Fruit fly (Drosophila melanogaster) whole organism, adult: ENCODE results near the gene CG16815.

Experiments used
- CG11617 ChIP-seq: fragments of 200-800 bp; sonication (Bioruptor generic); optimal IDR thresholded peaks from 2 replicates; lab custom pipeline; 2017; ENCODE audit warnings: mild to moderate bottlenecking, missing biosample characterization, missing genetic modification reagents, missing genetic modification characterization
- CG12768 ChIP-seq: fragments of 200-800 bp; sonication (Bioruptor generic); optimal IDR thresholded peaks from 2 replicates; lab custom pipeline; 2017; ENCODE audit warnings: missing biosample characterization, missing genetic modification characterization, mild to moderate bottlenecking, moderate library complexity, missing genetic modification reagents
- CG14711 ChIP-seq: fragments of 200-800 bp; sonication (Bioruptor generic); optimal IDR thresholded peaks from 2 replicates; lab custom pipeline; 2018; ENCODE audit warnings: missing biosample characterization, mild to moderate bottlenecking, missing genetic modification characterization, moderate library complexity
- CG1620 ChIP-seq: fragments of 200-800 bp; sonication (Bioruptor generic); optimal IDR thresholded peaks from 2 replicates; lab custom pipeline; 2016; ENCODE audit warnings: missing biosample characterization, missing genetic modification characterization
- CG33017 ChIP-seq: fragments of 200-800 bp; sonication (Bioruptor generic); optimal IDR thresholded peaks from 2 replicates; lab custom pipeline; 2018; ENCODE audit warnings: missing biosample characterization, mild to moderate bottlenecking, missing genetic modification characterization, moderate library complexity
- CG5204 ChIP-seq: fragments of 200-800 bp; sonication (Bioruptor generic); optimal IDR thresholded peaks from 2 replicates; lab custom pipeline; 2016; ENCODE audit warnings: missing biosample characterization, missing genetic modification characterization
- CG7045 ChIP-seq: fragments of 200-800 bp; sonication (Bioruptor generic); optimal IDR thresholded peaks from 2 replicates; lab custom pipeline; 2017; ENCODE audit warnings: missing biosample characterization, mild to moderate bottlenecking, missing genetic modification characterization
- CG7101 ChIP-seq: fragments of 200-800 bp; sonication (Bioruptor generic); optimal IDR thresholded peaks from 2 replicates; lab custom pipeline; 2018; ENCODE audit warnings: missing biosample characterization, mild to moderate bottlenecking, missing genetic modification characterization, moderate library complexity
- Clk ChIP-seq: fragments of 200-800 bp; sonication (Bioruptor generic); optimal IDR thresholded peaks from 2 replicates; lab custom pipeline; 2017; ENCODE audit warnings: missing biosample characterization, missing genetic modification characterization
- Crg-1 ChIP-seq: fragments of 200-800 bp; sonication (Bioruptor generic); optimal IDR thresholded peaks from 2 replicates; lab custom pipeline; 2016; ENCODE audit warnings: missing biosample characterization, missing genetic modification characterization
- Hr96 ChIP-seq: fragments of 200-800 bp; sonication (Bioruptor generic); optimal IDR thresholded peaks from 2 replicates; lab custom pipeline; 2016; ENCODE audit warnings: missing biosample characterization, missing genetic modification characterization
- Mnt ChIP-seq: fragments of 200-800 bp; sonication (Bioruptor generic); optimal IDR thresholded peaks from 2 replicates; lab custom pipeline; 2016; ENCODE audit warnings: missing biosample characterization, mild to moderate bottlenecking, missing genetic modification characterization
- bab1 ChIP-seq: fragments of 200-800 bp; sonication (Bioruptor generic); optimal IDR thresholded peaks from 3 replicates; lab custom pipeline; 2019; ENCODE audit warnings: missing biosample characterization, mild to moderate bottlenecking, missing genetic modification characterization, moderate library complexity
- cic ChIP-seq: fragments of 200-800 bp; sonication (Bioruptor generic); optimal IDR thresholded peaks from 2 replicates; lab custom pipeline; 2017; ENCODE audit warnings: missing biosample characterization, mild to moderate bottlenecking, missing genetic modification characterization, moderate library complexity
- cnc ChIP-seq, 2 experiments: fragments of >200 bp; optimal IDR thresholded peaks; 2 replicates each; lab custom pipeline; 2017
- kay ChIP-seq: fragments of 200-800 bp; sonication (Bioruptor generic); peaks from one replicate; lab custom pipeline; 2016; ENCODE audit warnings: missing biosample characterization, missing genetic modification characterization, borderline replicate concordance
- ovo ChIP-seq: fragments of 200-800 bp; sonication (Bioruptor generic); optimal IDR thresholded peaks from 2 replicates; lab custom pipeline; 2016; ENCODE audit warnings: missing biosample characterization, missing genetic modification characterization
- pad ChIP-seq: fragments of 200-800 bp; sonication (Bioruptor generic); optimal IDR thresholded peaks from 3 replicates; lab custom pipeline; 2017; ENCODE audit warnings: missing biosample characterization, missing genetic modification characterization, mild to moderate bottlenecking, moderate library complexity, missing genetic modification reagents
- tj ChIP-seq: fragments of 200-800 bp; sonication (Bioruptor generic); optimal IDR thresholded peaks from 3 replicates; lab custom pipeline; 2017; ENCODE audit warnings: missing biosample characterization, mild to moderate bottlenecking, missing genetic modification characterization, moderate library complexity
- toe ChIP-seq: fragments of 200-800 bp; sonication (Bioruptor generic); optimal IDR thresholded peaks from 2 replicates; lab custom pipeline; 2016; ENCODE audit warnings: missing biosample characterization, missing genetic modification characterization

The CG16815 gene

DNA sequence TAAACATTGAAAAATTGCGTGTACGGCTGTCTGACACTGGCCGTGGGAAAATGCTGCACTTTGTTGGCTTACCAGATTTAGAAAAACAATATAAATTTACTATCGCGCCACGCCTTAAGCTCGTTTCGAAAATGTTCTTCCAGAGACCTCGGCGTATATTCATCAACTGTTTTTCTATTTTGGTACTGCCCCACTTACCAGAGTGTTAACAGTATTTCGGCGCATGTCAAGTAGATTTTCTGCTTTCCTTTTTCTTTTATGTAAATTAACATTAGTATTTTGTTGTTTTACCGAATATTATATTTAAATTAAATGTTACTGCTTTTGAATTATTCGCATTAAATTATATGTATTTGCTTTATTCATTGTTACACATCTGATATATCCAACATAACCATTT lies 14.6 kb upstream of the CG16815 start, which contains the start of gene kek4:
kek4 (minus strand) TSS at position 341 of the 400 bp plus-strand sequence.
- no peak for TF ChIP-seq kay (GFP tag; lab: Kevin White, UChicago)
- TF ChIP-seq Hr96 (GFP tag; lab: Kevin White, UChicago) = no peak
- TF ChIP-seq CG1620 (GFP tag; lab: Kevin White, UChicago) = no peak
- TF ChIP-seq CG11617 = no peak
- no peak for TF ChIP-seq tj (GFP tag; lab: Kevin White, UChicago)
- no peak for TF ChIP-seq CG14711 (tag; lab: Kevin White, UChicago)
- no peak for TF ChIP-seq bab1 (GFP tag; lab: Kevin White, UChicago)
- TF ChIP-seq cic (GFP tag; lab: Kevin White, UChicago) = no peak
- no peak for TF ChIP-seq ovo (GFP tag; lab: Kevin White, UChicago)
- no peak for TF ChIP-seq CG33017 (tag; lab: Kevin White, UChicago)
- no peak for TF ChIP-seq pad (GFP tag; lab: Kevin White, UChicago)
- TF ChIP-seq Clk (GFP tag; lab: Kevin White, UChicago) = no peak
- no peak for TF ChIP-seq CG12768 (GFP tag; lab: Kevin White, UChicago)
- no peak for TF ChIP-seq Mnt (GFP tag; lab: Kevin White, UChicago)
- no peak for TF ChIP-seq CG7045 (GFP tag; lab: Kevin White, UChicago)
- no peak for TF ChIP-seq toe (GFP tag; lab: Kevin White, UChicago)

DNA sequence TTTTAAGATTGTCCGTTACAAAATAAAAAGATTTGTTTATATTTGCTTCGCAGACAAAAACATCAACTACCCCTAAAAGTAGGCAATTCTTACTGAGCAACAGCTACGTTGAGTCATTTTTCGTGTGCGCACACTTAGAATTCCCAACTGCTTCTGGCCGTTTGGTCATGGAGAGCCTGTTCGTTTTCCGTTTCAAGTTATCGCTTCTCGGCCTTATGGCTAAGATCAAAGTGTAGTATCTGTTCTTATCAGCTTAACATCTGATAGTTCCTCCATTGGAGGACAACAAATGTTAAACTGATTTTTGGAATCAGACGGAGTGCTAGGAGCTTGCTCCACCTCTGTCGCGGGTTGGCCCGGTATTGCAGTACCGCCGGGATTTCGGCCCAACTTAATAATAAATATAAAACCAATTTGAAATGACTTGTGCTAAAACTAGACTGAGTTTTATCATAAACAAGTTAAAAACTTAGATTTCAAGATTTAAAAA lies 13.9 kb upstream of the CG16815 start:
- TF ChIP-seq kay (GFP tag; lab: Kevin White, UChicago) (peak; percentile 98), Crg-1 (GFP tag; lab: Kevin White, UChicago) (peak; percentile 30), CG12768 (GFP tag; lab: Kevin White, UChicago) (peak; percentile 55), CG1620 (GFP tag; lab: Kevin White, UChicago) (peak; percentile 61), pad (GFP tag; lab: Kevin White, UChicago) (peak; percentile 44), bab1 (GFP tag; lab: Kevin White, UChicago) (peak; percentile 41), Mnt (GFP tag; lab: Kevin White, UChicago) (peak; percentile 40), cic (GFP tag; lab: Kevin White, UChicago) (peak; percentile 44), CG7101 (peak; percentile 49), tj (GFP tag; lab: Kevin White, UChicago) (peak; percentile 71)

DNA sequence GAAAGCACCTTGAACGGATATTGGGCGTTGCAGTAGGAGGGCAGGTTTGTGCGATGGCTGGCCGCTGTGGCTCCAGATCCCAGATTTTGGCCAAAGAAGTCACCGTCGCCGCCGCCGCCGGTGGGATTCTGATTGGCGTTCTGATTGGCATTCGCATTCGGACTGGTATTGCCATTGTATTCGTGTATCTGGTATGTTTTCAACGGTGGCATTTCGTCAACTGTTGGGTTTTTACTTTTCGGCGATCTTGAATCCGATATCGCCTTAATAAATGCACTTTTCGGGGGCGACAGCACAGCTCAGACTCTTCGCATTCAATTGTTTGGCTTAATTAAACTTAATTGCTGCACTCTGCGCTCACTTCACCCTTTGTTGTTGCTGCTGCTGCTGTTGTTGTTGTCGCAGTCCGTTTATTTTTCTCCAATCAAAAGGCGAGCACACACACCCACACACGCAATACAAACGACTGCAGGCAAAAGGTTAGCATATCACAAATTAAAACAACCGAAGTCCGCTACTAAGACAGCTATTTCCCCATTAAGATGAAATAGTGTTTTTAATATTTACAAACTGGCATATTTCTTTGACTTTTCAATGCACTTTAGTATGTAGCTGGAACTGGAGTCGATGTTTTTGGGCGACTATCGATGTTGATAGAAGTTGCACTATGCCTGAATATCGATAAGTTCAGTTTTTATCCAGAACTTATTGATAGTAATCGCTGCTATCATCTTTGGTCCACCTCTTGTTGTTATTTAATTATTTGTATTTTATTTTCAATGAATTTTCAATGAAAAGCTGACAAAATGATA lies 10.1 kb upstream of the CG16815 start, which contains the start of the genes CG9426 and mRF1:
CG9426 (minus strand) TSS at position 643 of the 812 bp plus-strand sequence.
mRF1 (plus strand) TSS at position 699 of the 812 bp plus-strand sequence.
- TF ChIP-seq cnc (optimal IDR thresholded peaks at IDR 0.05; lab: Kevin White, UChicago) (no peak), toe (GFP tag; lab: Kevin White, UChicago) (no peak), CG7101 (peak; percentile 30), Mnt (GFP tag; lab: Kevin White, UChicago) (peak; percentile 54), CG11617 (peak; percentile 1), Crg-1 (GFP tag; lab: Kevin White, UChicago) (no peak), Hr96 (GFP tag; lab: Kevin White, UChicago) (no peak), tj (GFP tag; lab: Kevin White, UChicago) (no peak), kay (GFP tag; lab: Kevin White, UChicago) (no peak), bab1 (GFP tag; lab: Kevin White, UChicago) (peak; percentile 48), CG5204 (GFP tag; lab: Kevin White, UChicago) (no peak), pad (GFP tag; lab: Kevin White, UChicago) (peak; percentile 24), CG33017 (tag; lab: Kevin White, UChicago) (peak; percentile 28), CG7045 (GFP tag; lab: Kevin White, UChicago) (no peak), ovo (GFP tag; lab: Kevin White, UChicago) (no peak), CG12768 (GFP tag; lab: Kevin White, UChicago) (peak; percentile 18), Clk (GFP tag; lab: Kevin White, UChicago) (no peak), CG14711 (tag; lab: Kevin White, UChicago) (peak; percentile 56), cic (GFP tag; lab: Kevin White, UChicago) (no peak), CG1620 (GFP tag; lab: Kevin White, UChicago) (peak; percentile 13)

DNA sequence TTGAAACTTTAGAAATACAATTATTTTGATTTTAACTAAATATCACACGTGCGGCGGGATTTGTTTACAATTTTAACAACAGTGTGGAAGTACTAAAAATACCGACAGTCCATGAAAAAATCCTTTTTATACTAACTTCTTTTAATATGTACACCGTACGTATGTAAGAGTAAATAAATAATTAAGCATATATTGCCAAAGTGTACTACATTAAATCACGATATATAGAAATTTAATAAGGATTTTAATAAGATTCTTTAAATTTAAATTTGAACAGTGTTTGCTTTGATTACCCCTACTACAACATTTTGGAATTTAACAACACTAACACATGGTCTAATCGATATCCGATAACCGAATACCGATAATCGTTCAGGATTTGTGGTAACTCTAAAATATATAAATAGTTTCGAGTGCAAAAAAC lies 7.4 kb upstream of the CG16815 start, which contains the start of the genes Ski6 and CG16812:
Ski6 (minus strand) TSS at position 205 of the 424 bp plus-strand sequence.
CG16812 (plus strand) TSS at position 363 of the 424 bp plus-strand sequence.
- TF ChIP-seq CG12768 (GFP tag; lab: Kevin White, UChicago) = peak; percentile 40
- peak; percentile 29 for TF ChIP-seq tj (GFP tag; lab: Kevin White, UChicago)
- TF ChIP-seq CG11617 = peak; percentile 52
- peak; percentile 44 for TF ChIP-seq Hr96 (GFP tag; lab: Kevin White, UChicago)
- peak; percentile 59 for TF ChIP-seq Crg-1 (GFP tag; lab: Kevin White, UChicago)
- TF ChIP-seq bab1 (GFP tag; lab: Kevin White, UChicago) = peak; percentile 74
- peak; percentile 19 for TF ChIP-seq Clk (GFP tag; lab: Kevin White, UChicago)
- TF ChIP-seq toe (GFP tag; lab: Kevin White, UChicago) = no peak
- TF ChIP-seq cic (GFP tag; lab: Kevin White, UChicago) = no peak
- peak; percentile 59 for TF ChIP-seq CG7045 (GFP tag; lab: Kevin White, UChicago)
- peak; percentile 81 for TF ChIP-seq CG33017 (tag; lab: Kevin White, UChicago)
- no peak for TF ChIP-seq cnc (optimal IDR thresholded peaks at IDR 0.05; lab: Kevin White, UChicago)
- TF ChIP-seq Mnt (GFP tag; lab: Kevin White, UChicago) = peak; percentile 90
- peak; percentile 95 for TF ChIP-seq CG14711 (tag; lab: Kevin White, UChicago)
- TF ChIP-seq CG5204 (GFP tag; lab: Kevin White, UChicago) = no peak
- peak; percentile 85 for TF ChIP-seq CG7101
- peak; percentile 93 for TF ChIP-seq kay (GFP tag; lab: Kevin White, UChicago)
- peak; percentile 30 for TF ChIP-seq ovo (GFP tag; lab: Kevin White, UChicago)
- TF ChIP-seq pad (GFP tag; lab: Kevin White, UChicago) = peak; percentile 63
- TF ChIP-seq CG1620 (GFP tag; lab: Kevin White, UChicago) = peak; percentile 77
